Worm (Caenorhabditis elegans): ENCODE measurements around the gene ubc-24.

DNA sequence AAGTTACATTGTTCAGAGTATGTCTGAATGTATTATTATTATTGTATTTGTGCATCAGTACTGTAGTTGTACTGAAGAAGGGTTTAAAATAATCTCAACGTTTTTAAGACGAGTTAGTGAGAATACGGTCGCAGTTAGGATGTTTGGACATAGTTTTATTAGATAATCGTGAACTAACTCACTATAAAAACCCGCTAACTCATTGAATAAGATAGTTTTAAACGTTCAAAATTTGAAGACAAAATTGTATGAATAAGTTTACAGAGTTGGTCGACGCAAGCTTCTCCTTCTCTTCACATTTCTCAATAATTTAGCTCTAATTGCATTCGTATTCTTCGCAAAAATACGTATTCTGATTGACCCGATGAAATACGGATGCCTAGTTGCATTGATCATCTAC lies 13.6 kb downstream of the ubc-24 start:
- no peak for TF ChIP-seq Y56A3A.18 (GFP tag; IDR thresholded peaks at IDR 0.05)
- TF ChIP-seq mel-28 (tag; optimal IDR thresholded peaks at IDR 0.05; ENCODE audit: borderline replicate concordance), result no peak
- TF ChIP-seq tbp1 (GFP tag; optimal IDR thresholded peaks at IDR 0.05), result no peak
- no peak for TF ChIP-seq madf-10 (tag; optimal IDR thresholded peaks at IDR 0.05)
- TF ChIP-seq mes-4 (tag; optimal IDR thresholded peaks at IDR 0.05), result no peak

Measured in whole organism, young adult.